Worm (Caenorhabditis elegans) whole organism, mixed stage, embryonic: Measurements from ENCODE around the gene vha-12.
A peak's percentile ranks its signal among the peaks of the same experiment; 100 is the strongest.

ENCODE experiments used
- M03D4.4 ChIP-seq: sonication (generic microtip); optimal IDR thresholded peaks from 2 replicates; lab custom pipeline; 2017; ENCODE audit warnings: mild to moderate bottlenecking, missing genetic modification characterization, missing compliant biosample characterization
- bed-3 ChIP-seq: fragments of 200-800 bp; sonication (Bioruptor generic); optimal IDR thresholded peaks from 3 replicates; lab custom pipeline; 2018; ENCODE audit warnings: mild to moderate bottlenecking, missing genetic modification characterization, moderate library complexity, missing compliant biosample characterization
- blmp-1 ChIP-seq: fragments of 150-350 bp; optimal IDR thresholded peaks from 2 replicates; lab custom pipeline; 2014; ENCODE audit warnings: missing biosample characterization, missing genetic modification characterization
- ceh-39 ChIP-seq: fragments of 150-350 bp; optimal IDR thresholded peaks from 2 replicates; lab custom pipeline; 2014; ENCODE audit warnings: missing biosample characterization, missing genetic modification characterization
- ceh-43 ChIP-seq: fragments of 200-800 bp; sonication (Bioruptor generic); optimal IDR thresholded peaks from 2 replicates; lab custom pipeline; 2018; ENCODE audit warnings: mild to moderate bottlenecking, missing genetic modification characterization, moderate library complexity, missing compliant biosample characterization
- ces-1 ChIP-seq: fragments of 150-350 bp; optimal IDR thresholded peaks from 2 replicates; lab custom pipeline; 2014; ENCODE audit warnings: missing biosample characterization, missing genetic modification reagents, missing genetic modification characterization
- cnd-1 ChIP-seq: fragments of 200-800 bp; sonication (Bioruptor generic); optimal IDR thresholded peaks from 2 replicates; lab custom pipeline; 2018; ENCODE audit warnings: mild to moderate bottlenecking, missing genetic modification characterization, missing compliant biosample characterization
- drap-1 ChIP-seq: fragments of 200-800 bp; sonication (Bioruptor generic); optimal IDR thresholded peaks from 3 replicates; lab custom pipeline; 2018; ENCODE audit warnings: mild to moderate bottlenecking, missing genetic modification characterization, missing compliant biosample characterization
- elt-1 ChIP-seq: sonication (generic microtip); optimal IDR thresholded peaks from 2 replicates; lab custom pipeline; 2017; ENCODE audit warnings: missing genetic modification characterization, mild to moderate bottlenecking, missing compliant biosample characterization, antibody characterized with exemption, moderate library complexity, borderline replicate concordance; ENCODE audit not compliant: insufficient read depth
- elt-3 ChIP-seq: fragments of 150-350 bp; optimal IDR thresholded peaks from 2 replicates; lab custom pipeline; 2014; ENCODE audit warnings: missing biosample characterization, missing genetic modification characterization
- ham-2 ChIP-seq: fragments of 200-800 bp; sonication (Bioruptor generic); optimal IDR thresholded peaks from 2 replicates; lab custom pipeline; 2018; ENCODE audit warnings: mild to moderate bottlenecking, missing genetic modification characterization, missing compliant biosample characterization
- hlh-1 ChIP-seq: fragments of 150-350 bp; optimal IDR thresholded peaks from 2 replicates; lab custom pipeline; 2014; ENCODE audit warnings: missing biosample characterization, missing genetic modification reagents, missing genetic modification characterization
- lin-13 ChIP-seq: fragments of 150-350 bp; optimal IDR thresholded peaks from 2 replicates; lab custom pipeline; 2014; ENCODE audit warnings: missing biosample characterization, missing genetic modification characterization
- mab-5 ChIP-seq: fragments of 150-350 bp; optimal IDR thresholded peaks from 2 replicates; lab custom pipeline; 2014; ENCODE audit warnings: missing biosample characterization, missing genetic modification characterization
- mep-1 ChIP-seq: fragments of 150-350 bp; optimal IDR thresholded peaks from 2 replicates; lab custom pipeline; 2017; ENCODE audit warnings: missing biosample characterization, missing genetic modification reagents, missing genetic modification characterization, inconsistent platforms
- mls-2 ChIP-seq: sonication (generic microtip); optimal IDR thresholded peaks from 2 replicates; lab custom pipeline; 2016; ENCODE audit warnings: mild to moderate bottlenecking, missing genetic modification characterization, moderate library complexity, missing compliant biosample characterization
- nhr-12 ChIP-seq: fragments of 150-350 bp; optimal IDR thresholded peaks from 2 replicates; lab custom pipeline; 2014; ENCODE audit warnings: missing biosample characterization, missing genetic modification characterization
- nhr-237 ChIP-seq: fragments of 150-350 bp; optimal IDR thresholded peaks from 2 replicates; lab custom pipeline; 2014; ENCODE audit warnings: missing biosample characterization, missing genetic modification characterization
- pha-4 ChIP-seq: fragments of 150-350 bp; optimal IDR thresholded peaks from 2 replicates; lab custom pipeline; 2018; ENCODE audit warnings: missing biosample characterization, missing genetic modification reagents, missing genetic modification characterization
- sem-2 ChIP-seq: fragments of 200-800 bp; sonication (Bioruptor generic); optimal IDR thresholded peaks from 2 replicates; lab custom pipeline; 2018; ENCODE audit warnings: mild to moderate bottlenecking, missing genetic modification characterization, missing compliant biosample characterization
- snpc-4 ChIP-seq: fragments of 150-350 bp; optimal IDR thresholded peaks from 2 replicates; lab custom pipeline; 2014; ENCODE audit warnings: missing biosample characterization, missing genetic modification characterization
- sptf-1 ChIP-seq: sonication (generic microtip); optimal IDR thresholded peaks from 2 replicates; lab custom pipeline; 2017; ENCODE audit warnings: mild to moderate bottlenecking, missing genetic modification characterization, moderate library complexity, missing compliant biosample characterization
- tbx-8 ChIP-seq: fragments of 200-800 bp; sonication (Bioruptor generic); optimal IDR thresholded peaks from 2 replicates; lab custom pipeline; 2018; ENCODE audit warnings: mild to moderate bottlenecking, missing genetic modification characterization, moderate library complexity, missing compliant biosample characterization
- unc-120 ChIP-seq: sonication (generic microtip); optimal IDR thresholded peaks from 2 replicates; lab custom pipeline; 2017; ENCODE audit warnings: missing genetic modification characterization, missing compliant biosample characterization; ENCODE audit not compliant: poor library complexity, severe bottlenecking
- unc-62 ChIP-seq: fragments of 150-350 bp; optimal IDR thresholded peaks from 2 replicates; lab custom pipeline; 2014; ENCODE audit warnings: missing biosample characterization, missing genetic modification reagents, missing genetic modification characterization
- zip-8 ChIP-seq: fragments of 150-350 bp; optimal IDR thresholded peaks from 2 replicates; lab custom pipeline; 2014; ENCODE audit warnings: missing biosample characterization, missing genetic modification characterization
- ztf-11 ChIP-seq: fragments of 150-350 bp; optimal IDR thresholded peaks from 2 replicates; lab custom pipeline; 2014; ENCODE audit warnings: missing biosample characterization, missing genetic modification characterization

Gene vha-12

ce11 chrX:4159185-4159871 lies 31.6 kb upstream of the vha-12 start:
- TF ChIP-seq mep-1 (tag; lab: Kevin White, UChicago), result no peak
- peak; percentile 90 for TF ChIP-seq ces-1 (GFP tag; lab: Kevin White, UChicago)

ce11 chrX:4159929-4160328 lies 31.0 kb upstream of the vha-12 start:
- no peak for TF ChIP-seq zip-8 (tag; lab: Kevin White, UChicago)
- TF ChIP-seq mab-5 (tag; lab: Kevin White, UChicago), result no peak
- no peak for TF ChIP-seq pha-4 (tag; lab: Kevin White, UChicago)
- TF ChIP-seq elt-3 (tag; lab: Kevin White, UChicago), result no peak
- no peak for TF ChIP-seq elt-1 (tag; lab: Kevin White, UChicago)
- no peak for TF ChIP-seq ceh-39
- TF ChIP-seq tbx-8 (GFP tag; lab: Kevin White, UChicago), result no peak
- no peak for TF ChIP-seq nhr-12 (tag; lab: Kevin White, UChicago)
- TF ChIP-seq lin-13 (tag; lab: Kevin White, UChicago), result no peak
- TF ChIP-seq sem-2 (GFP tag; lab: Kevin White, UChicago), result no peak
- TF ChIP-seq ztf-11 (tag; lab: Kevin White, UChicago), result no peak
- no peak for TF ChIP-seq drap-1 (GFP tag; lab: Kevin White, UChicago)
- no peak for TF ChIP-seq hlh-1 (tag; lab: Kevin White, UChicago)
- TF ChIP-seq blmp-1 (tag; lab: Kevin White, UChicago), result no peak
- TF ChIP-seq sptf-1, result no peak
- TF ChIP-seq cnd-1 (tag; lab: Kevin White, UChicago), result no peak
- no peak for TF ChIP-seq ces-1 (GFP tag; lab: Kevin White, UChicago)
- TF ChIP-seq ceh-43 (GFP tag; lab: Kevin White, UChicago), result no peak

ce11 chrX:4161938-4162337 lies 29.0 kb upstream of the vha-12 start:
- TF ChIP-seq nhr-12 (tag; lab: Kevin White, UChicago) (no peak), mab-5 (tag; lab: Kevin White, UChicago) (no peak), pha-4 (tag; lab: Kevin White, UChicago) (no peak), ztf-11 (tag; lab: Kevin White, UChicago) (no peak), elt-1 (tag; lab: Kevin White, UChicago) (no peak), hlh-1 (tag; lab: Kevin White, UChicago) (no peak), elt-3 (tag; lab: Kevin White, UChicago) (no peak), mep-1 (tag; lab: Kevin White, UChicago) (no peak), drap-1 (GFP tag; lab: Kevin White, UChicago) (no peak), bed-3 (GFP tag; lab: Kevin White, UChicago) (no peak), ces-1 (GFP tag; lab: Kevin White, UChicago) (no peak), ham-2 (GFP tag; lab: Kevin White, UChicago) (no peak), tbx-8 (GFP tag; lab: Kevin White, UChicago) (no peak), mls-2 (tag; lab: Kevin White, UChicago) (no peak), unc-120 (tag; lab: Kevin White, UChicago) (no peak), nhr-237 (tag; lab: Kevin White, UChicago) (no peak), unc-62 (GFP tag; lab: Kevin White, UChicago) (no peak)

- TF ChIP-seq cnd-1 (tag; lab: Kevin White, UChicago) (no peak), M03D4.4 (tag; lab: Kevin White, UChicago) (no peak), snpc-4 (tag; lab: Kevin White, UChicago) (no peak), ces-1 (GFP tag; lab: Kevin White, UChicago) (peak; percentile 47)
- TF ChIP-seq, all 35 proteins: peak for 1
Observed at ce11 chrX:4163391-4163790, 27.5 kb upstream of the vha-12 start, which contains the start of gene ZK470.1. TSS of gene ZK470.1 (plus strand) at chrX:4163691.

ce11 chrX:4167150-4167549 lies 23.7 kb upstream of the vha-12 start, which contains the start of gene ZK470.14:
TSS of gene ZK470.14 (plus strand) at chrX:4167450.
- TF ChIP-seq tbx-8 (GFP tag; lab: Kevin White, UChicago), result no peak
- TF ChIP-seq, all 35 proteins: peak for 0

- TF ChIP-seq sptf-1, result no peak
Observed at ce11 chrX:4177394-4177793, 13.5 kb upstream of the vha-12 start, which contains the start of gene ZK470.6. TSS of gene ZK470.6 (minus strand) at chrX:4177494.
